Worm (Caenorhabditis elegans): ENCODE data around the gene unc-25.
A peak's percentile ranks its signal among the peaks of the same experiment; 100 is the strongest.

Gene unc-25

ce11 chrIII:12942307-12942706, at the start of gene unc-25:
Gene unc-25 (plus strand): TSS chrIII:12942651.
- TF ChIP-seq sem-4 (tag; optimal IDR thresholded peaks at IDR 0.05) (no peak), F13H6.1 (tag; optimal IDR thresholded peaks at IDR 0.05) (peak; percentile 0), unc-55 (GFP tag; optimal IDR thresholded peaks at IDR 0.05) (peak; percentile 57), ztf-1 (GFP tag; conservative IDR thresholded peaks at IDR 0.05) (0 out of 2 replicates have a peak, but pooled peaks have one; percentile 22), skn-1 (tag; optimal IDR thresholded peaks at IDR 0.05) (no peak), Y55F3AM.14 (GFP tag; optimal IDR thresholded peaks at IDR 0.05) (peak; percentile 73), lsy-2 (tag; optimal IDR thresholded peaks at IDR 0.05) (peak in 1 of 2 experiments; percentile 20), ceh-16 (tag; optimal IDR thresholded peaks at IDR 0.05) (no peak), mab-5 (tag; optimal IDR thresholded peaks at IDR 0.05) (peak; percentile 73)

- TF ChIP-seq fos-1 (tag; optimal IDR thresholded peaks at IDR 0.05): no peak
- no peak for TF ChIP-seq ZK546.5 (tag; optimal IDR thresholded peaks at IDR 0.05)
- no peak for TF ChIP-seq dmd-4 (tag; optimal IDR thresholded peaks at IDR 0.05)
- TF ChIP-seq lsy-2 (tag; optimal IDR thresholded peaks at IDR 0.05): no peak
- TF ChIP-seq mdl-1 (tag; optimal IDR thresholded peaks at IDR 0.05): no peak
- TF ChIP-seq ztf-11 (tag; optimal IDR thresholded peaks at IDR 0.05): no peak
- TF ChIP-seq mab-5 (tag; optimal IDR thresholded peaks at IDR 0.05): no peak
- TF ChIP-seq sma-3 (GFP tag; optimal IDR thresholded peaks at IDR 0.05): no peak
- no peak for TF ChIP-seq elt-3 (tag; optimal IDR thresholded peaks at IDR 0.05)
- no peak for TF ChIP-seq nhr-10 (tag; optimal IDR thresholded peaks at IDR 0.05)
- no peak for TF ChIP-seq nhr-25 (tag; optimal IDR thresholded peaks at IDR 0.05)
- no peak for TF ChIP-seq skn-1 (tag; optimal IDR thresholded peaks at IDR 0.05)
- no peak for TF ChIP-seq lin-11 (tag; optimal IDR thresholded peaks at IDR 0.05)
- no peak for TF ChIP-seq nhr-12 (tag; optimal IDR thresholded peaks at IDR 0.05)
Observed at ce11 chrIII:12892767-12893166, 49.7 kb upstream of the unc-25 start.

- TF ChIP-seq unc-62 (GFP tag; optimal IDR thresholded peaks at IDR 0.05): no peak
- no peak for TF ChIP-seq lin-13 (GFP tag; optimal IDR thresholded peaks at IDR 0.05)
- no peak for TF ChIP-seq mbf-1 (tag; optimal IDR thresholded peaks at IDR 0.05)
- no peak for TF ChIP-seq snpc-4 (tag; optimal IDR thresholded peaks at IDR 0.05)
- no peak for TF ChIP-seq gmeb-1 (tag; optimal IDR thresholded peaks at IDR 0.05)
- no peak for TF ChIP-seq nhr-129 (tag; optimal IDR thresholded peaks at IDR 0.05)
- TF ChIP-seq crh-2 (tag; optimal IDR thresholded peaks at IDR 0.05): no peak
- TF ChIP-seq dmd-4 (tag; optimal IDR thresholded peaks at IDR 0.05): no peak
- no peak for TF ChIP-seq elt-3 (tag; optimal IDR thresholded peaks at IDR 0.05)
- TF ChIP-seq nhr-77 (tag; optimal IDR thresholded peaks at IDR 0.05): no peak
- no peak for TF ChIP-seq ceh-16 (tag; optimal IDR thresholded peaks at IDR 0.05)
- no peak for TF ChIP-seq ZK546.5 (tag; optimal IDR thresholded peaks at IDR 0.05)
- TF ChIP-seq lin-11 (tag; optimal IDR thresholded peaks at IDR 0.05): no peak
- TF ChIP-seq elt-1 (tag; optimal IDR thresholded peaks at IDR 0.05): no peak
- TF ChIP-seq lsy-2 (tag; optimal IDR thresholded peaks at IDR 0.05): no peak
Observed at ce11 chrIII:12894207-12894606, 48.2 kb upstream of the unc-25 start.

ce11 chrIII:12904052-12904451, 38.4 kb upstream of the unc-25 start:
- TF ChIP-seq sma-9 (GFP tag; optimal IDR thresholded peaks at IDR 0.05): no peak
- TF ChIP-seq sma-9 (tag; optimal IDR thresholded peaks at IDR 0.05): no peak
- peak; percentile 76 for TF ChIP-seq mab-5 (tag; optimal IDR thresholded peaks at IDR 0.05)
- no peak for TF ChIP-seq F13H6.1 (tag; optimal IDR thresholded peaks at IDR 0.05)

- TF ChIP-seq sma-9 (GFP tag; optimal IDR thresholded peaks at IDR 0.05) (peak; percentile 99), sma-9 (tag; optimal IDR thresholded peaks at IDR 0.05) (no peak), lin-13 (GFP tag; optimal IDR thresholded peaks at IDR 0.05) (peak; percentile 99), peb-1 (tag; optimal IDR thresholded peaks at IDR 0.05) (no peak), sma-3 (GFP tag; optimal IDR thresholded peaks at IDR 0.05) (peak; percentile 100), ama-1 (optimal IDR thresholded peaks at IDR 0.05) (peak; percentile 85), nhr-12 (tag; optimal IDR thresholded peaks at IDR 0.05) (peak; percentile 83), lin-39 (tag; optimal IDR thresholded peaks at IDR 0.05) (no peak), mab-5 (tag; optimal IDR thresholded peaks at IDR 0.05) (peak; percentile 98), elt-3 (tag; optimal IDR thresholded peaks at IDR 0.05) (no peak), ztf-4 (tag; optimal IDR thresholded peaks at IDR 0.05) (peak; percentile 99), ceh-82 (tag; optimal IDR thresholded peaks at IDR 0.05) (peak; percentile 94), nhr-77 (tag; optimal IDR thresholded peaks at IDR 0.05) (peak; percentile 90), ceh-16 (tag; optimal IDR thresholded peaks at IDR 0.05) (peak; percentile 93), ztf-1 (GFP tag; conservative IDR thresholded peaks at IDR 0.05) (peak; percentile 97; the same call in 1 of the 2 replicates), skn-1 (tag; optimal IDR thresholded peaks at IDR 0.05) (peak; percentile 87), egl-27 (tag; optimal IDR thresholded peaks at IDR 0.05) (peak; percentile 97), nhr-237 (tag; optimal IDR thresholded peaks at IDR 0.05) (peak; percentile 89), nhr-129 (tag; optimal IDR thresholded peaks at IDR 0.05) (peak; percentile 97), C34F6.9 (tag; optimal IDR thresholded peaks at IDR 0.05) (peak; percentile 100), sem-4 (tag; optimal IDR thresholded peaks at IDR 0.05) (peak; percentile 100), nhr-11 (tag; optimal IDR thresholded peaks at IDR 0.05) (no peak), blmp-1 (tag; optimal IDR thresholded peaks at IDR 0.05; ENCODE audit: insufficient read depth) (peak; percentile 89), mdl-1 (tag; optimal IDR thresholded peaks at IDR 0.05) (peak; percentile 82 to 92), ztf-11 (tag; optimal IDR thresholded peaks at IDR 0.05) (peak; percentile 17), unc-39 (tag; optimal IDR thresholded peaks at IDR 0.05) (no peak), lsy-2 (tag; optimal IDR thresholded peaks at IDR 0.05) (peak; percentile 100), F13H6.1 (tag; optimal IDR thresholded peaks at IDR 0.05) (peak; percentile 99), aly-2 (tag; optimal IDR thresholded peaks at IDR 0.05) (peak; percentile 62)
Observed at ce11 chrIII:12904987-12905541, 37.4 kb upstream of the unc-25 start, which contains the start of gene cox-5A. Gene cox-5A (plus strand): TSS chrIII:12905491.
